Fruit fly (Drosophila melanogaster) whole organism, embryonic: ENCODE measurements around the gene Shaw.

Source experiments
- Asciz ChIP-seq: fragments of 200-800 bp; sonication (Bioruptor generic); optimal IDR thresholded peaks from 2 replicates; lab custom pipeline; 2017; ENCODE audit warnings: missing biosample characterization, mild to moderate bottlenecking, missing genetic modification characterization, missing genetic modification reagents
- BEAF-32 ChIP-seq: fragments of 200-800 bp; sonication (Bioruptor generic); optimal IDR thresholded peaks from 3 replicates; lab custom pipeline; 2017; ENCODE audit warnings: missing biosample characterization, missing genetic modification characterization, mild to moderate bottlenecking, moderate library complexity, missing genetic modification reagents
- CG1024 ChIP-seq: fragments of 200-800 bp; sonication (Bioruptor generic); IDR thresholded peaks from 2 replicates; pipeline ENCODE4 v1.3.6; 2022; ENCODE audit warnings: missing biosample characterization, missing genetic modification characterization
- CG10321 ChIP-seq: fragments of 200-800 bp; sonication (Bioruptor generic); IDR thresholded peaks from 2 replicates; pipeline ENCODE4 v1.3.6; 2022; ENCODE audit warnings: missing biosample characterization, missing genetic modification characterization
- CG11247 ChIP-seq: fragments of 200-800 bp; sonication (Bioruptor generic); IDR thresholded peaks from 2 replicates; pipeline ENCODE4 v1.3.6; 2022; ENCODE audit warnings: missing biosample characterization, missing genetic modification characterization
- CG11398 ChIP-seq: fragments of 200-800 bp; sonication (Bioruptor generic); optimal IDR thresholded peaks from 2 replicates; lab custom pipeline; 2016; ENCODE audit warnings: missing biosample characterization, missing genetic modification characterization
- CG11456 ChIP-seq: fragments of 200-800 bp; sonication (Bioruptor generic); IDR thresholded peaks from 3 replicates; pipeline ENCODE4 v1.3.6; 2022; ENCODE audit warnings: missing biosample characterization, missing genetic modification characterization
- CG12219 ChIP-seq: fragments of 200-800 bp; sonication (Bioruptor generic); optimal IDR thresholded peaks from 3 replicates; lab custom pipeline; 2018; ENCODE audit warnings: missing biosample characterization, mild to moderate bottlenecking, missing genetic modification characterization
- CG13123 ChIP-seq: fragments of 200-800 bp; sonication (Bioruptor generic); optimal IDR thresholded peaks from 2 replicates; lab custom pipeline; 2016; ENCODE audit warnings: missing biosample characterization, missing genetic modification characterization
- CG14710 ChIP-seq: fragments of 200-800 bp; sonication (Bioruptor generic); optimal IDR thresholded peaks from 3 replicates; lab custom pipeline; 2019; ENCODE audit warnings: missing biosample characterization, mild to moderate bottlenecking, missing genetic modification characterization, moderate library complexity
- CG17359 ChIP-seq: fragments of 200-800 bp; sonication (Bioruptor generic); optimal IDR thresholded peaks from 3 replicates; lab custom pipeline; 2018; ENCODE audit warnings: missing biosample characterization, mild to moderate bottlenecking, missing genetic modification characterization, moderate library complexity
- CG17829 ChIP-seq: fragments of 200-800 bp; optimal IDR thresholded peaks from 2 replicates; lab custom pipeline; 2019; ENCODE audit warnings: missing biosample characterization, mild to moderate bottlenecking, missing genetic modification characterization, moderate library complexity
- CG2116 ChIP-seq: fragments of 200-800 bp; sonication (Bioruptor generic); optimal IDR thresholded peaks from 3 replicates; lab custom pipeline; 2018; ENCODE audit warnings: missing biosample characterization, mild to moderate bottlenecking, missing genetic modification characterization
- CG2199 ChIP-seq: fragments of 200-800 bp; sonication (Bioruptor generic); IDR thresholded peaks from 3 replicates; pipeline ENCODE4 v1.3.6; 2022; ENCODE audit warnings: missing biosample characterization, missing genetic modification characterization
- CG2202 ChIP-seq: fragments of 200-800 bp; sonication (Bioruptor generic); optimal IDR thresholded peaks from 2 replicates; lab custom pipeline; 2018; ENCODE audit warnings: missing biosample characterization, mild to moderate bottlenecking, missing genetic modification characterization
- CG3407 ChIP-seq: fragments of 200-800 bp; sonication (Bioruptor generic); optimal IDR thresholded peaks from 2 replicates; lab custom pipeline; 2018; ENCODE audit warnings: missing biosample characterization, mild to moderate bottlenecking, missing genetic modification characterization
- CG5953 ChIP-seq: fragments of 200-800 bp; sonication (Bioruptor generic); IDR thresholded peaks from 2 replicates; pipeline ENCODE4 v1.3.6; 2022; ENCODE audit warnings: missing biosample characterization, missing genetic modification characterization
- CG6813 ChIP-seq: fragments of 200-800 bp; sonication (Bioruptor generic); optimal IDR thresholded peaks from 2 replicates; lab custom pipeline; 2017; ENCODE audit warnings: missing biosample characterization, missing genetic modification characterization, mild to moderate bottlenecking, moderate library complexity, missing genetic modification reagents
- CG8388 ChIP-seq: fragments of 200-800 bp; sonication (Bioruptor generic); optimal IDR thresholded peaks from 2 replicates; lab custom pipeline; 2019; ENCODE audit warnings: missing biosample characterization, mild to moderate bottlenecking, missing genetic modification characterization, moderate library complexity
- CG9437 ChIP-seq: fragments of 200-800 bp; sonication (Bioruptor generic); optimal IDR thresholded peaks from 2 replicates; lab custom pipeline; 2018; ENCODE audit warnings: missing biosample characterization, mild to moderate bottlenecking, missing genetic modification characterization
- Dek ChIP-seq: fragments of 200-800 bp; sonication (Bioruptor generic); optimal IDR thresholded peaks from 3 replicates; lab custom pipeline; 2019; ENCODE audit warnings: missing biosample characterization, mild to moderate bottlenecking, missing genetic modification characterization, moderate library complexity
- Fer3 ChIP-seq: fragments of 200-800 bp; sonication (Bioruptor generic); optimal IDR thresholded peaks from 2 replicates; lab custom pipeline; 2018; ENCODE audit warnings: missing biosample characterization, mild to moderate bottlenecking, missing genetic modification characterization, moderate library complexity
- Lim3 ChIP-seq: fragments of 200-800 bp; sonication (Bioruptor generic); IDR thresholded peaks from 2 replicates; pipeline ENCODE4 v1.3.6; 2022; ENCODE audit warnings: missing biosample characterization, missing genetic modification characterization
- PHDP ChIP-seq: fragments of 200-800 bp; sonication (Bioruptor generic); optimal IDR thresholded peaks from 3 replicates; lab custom pipeline; 2018; ENCODE audit warnings: missing biosample characterization, mild to moderate bottlenecking, missing genetic modification characterization, moderate library complexity
- Pdp1 ChIP-seq, 2 experiments: fragments of 200-800 bp; sonication (Bioruptor generic); optimal IDR thresholded peaks; 3 replicates each; lab custom pipeline; 2016; ENCODE audit warnings: missing biosample characterization in 2 of 2, missing genetic modification characterization in 2 of 2, mild to moderate bottlenecking in 1 of 2, moderate library complexity in 1 of 2
- Poxn ChIP-seq: fragments of 200-800 bp; sonication (Bioruptor generic); IDR thresholded peaks from 2 replicates; pipeline ENCODE4 v1.3.6; 2022; ENCODE audit warnings: missing biosample characterization, missing genetic modification characterization
- Ravus ChIP-seq: fragments of 200-800 bp; sonication (Bioruptor generic); IDR thresholded peaks from 2 replicates; pipeline ENCODE4 v1.3.6; 2022; ENCODE audit warnings: missing biosample characterization, missing genetic modification characterization
- Spps ChIP-seq: fragments of 200-800 bp; sonication (Bioruptor generic); optimal IDR thresholded peaks from 2 replicates; lab custom pipeline; 2018; ENCODE audit warnings: missing biosample characterization, mild to moderate bottlenecking, missing genetic modification characterization
- Tbp ChIP-seq: fragments of >200 bp; optimal IDR thresholded peaks from 2 replicates; lab custom pipeline; 2018; ENCODE audit warnings: missing biosample characterization, missing genetic modification characterization
- cas ChIP-seq: fragments of 200-800 bp; sonication (Bioruptor generic); IDR thresholded peaks from 2 replicates; pipeline ENCODE4 v1.3.6; 2022; ENCODE audit warnings: missing biosample characterization, missing genetic modification characterization
- ci ChIP-seq: fragments of 200-800 bp; sonication (Bioruptor generic); IDR thresholded peaks from 3 replicates; pipeline ENCODE4 v1.3.6; 2022; ENCODE audit warnings: missing biosample characterization, missing genetic modification characterization
- exex ChIP-seq: fragments of 200-800 bp; sonication (Bioruptor generic); optimal IDR thresholded peaks from 4 replicates; lab custom pipeline; 2018; ENCODE audit warnings: missing biosample characterization, mild to moderate bottlenecking, missing genetic modification characterization, moderate library complexity
- eyg ChIP-seq: fragments of 200-800 bp; sonication (Bioruptor generic); optimal IDR thresholded peaks from 3 replicates; lab custom pipeline; 2016; ENCODE audit warnings: missing biosample characterization, missing genetic modification characterization
- gce ChIP-seq: fragments of 200-800 bp; sonication (Bioruptor generic); IDR thresholded peaks from 3 replicates; pipeline ENCODE4 v1.3.6; 2022; ENCODE audit warnings: missing biosample characterization, missing genetic modification characterization
- gfzf ChIP-seq: fragments of 200-800 bp; sonication (Bioruptor generic); optimal IDR thresholded peaks from 2 replicates; lab custom pipeline; 2016; ENCODE audit warnings: missing biosample characterization, mild to moderate bottlenecking, missing genetic modification characterization, moderate library complexity
- grau ChIP-seq: fragments of 200-800 bp; optimal IDR thresholded peaks from 3 replicates; lab custom pipeline; 2019; ENCODE audit warnings: missing biosample characterization, mild to moderate bottlenecking, missing genetic modification characterization, moderate library complexity
- her ChIP-seq: fragments of 200-800 bp; sonication (Bioruptor generic); optimal IDR thresholded peaks from 2 replicates; lab custom pipeline; 2016; ENCODE audit warnings: missing biosample characterization, missing genetic modification characterization
- hth ChIP-seq: fragments of >200 bp; optimal IDR thresholded peaks from 2 replicates; lab custom pipeline; 2017; ENCODE audit warnings: inconsistent platforms
- jumu ChIP-seq: fragments of 200-800 bp; sonication (Bioruptor generic); optimal IDR thresholded peaks from 3 replicates; lab custom pipeline; 2016; ENCODE audit warnings: missing biosample characterization, missing genetic modification characterization
- klu ChIP-seq: fragments of 200-800 bp; sonication (Bioruptor generic); IDR thresholded peaks from 2 replicates; pipeline ENCODE4 v1.3.6; 2022; ENCODE audit warnings: missing biosample characterization, missing genetic modification characterization
- lab ChIP-seq: fragments of 200-800 bp; sonication (Bioruptor generic); optimal IDR thresholded peaks from 3 replicates; lab custom pipeline; 2017; ENCODE audit warnings: missing biosample characterization, missing genetic modification characterization, mild to moderate bottlenecking, moderate library complexity, missing genetic modification reagents
- nerfin-1 ChIP-seq: fragments of 200-800 bp; sonication (Bioruptor generic); optimal IDR thresholded peaks from 3 replicates; lab custom pipeline; 2019; ENCODE audit warnings: missing biosample characterization, mild to moderate bottlenecking, missing genetic modification characterization, moderate library complexity
- nom ChIP-seq: fragments of 200-800 bp; sonication (Bioruptor generic); optimal IDR thresholded peaks from 2 replicates; lab custom pipeline; 2017; ENCODE audit warnings: missing biosample characterization, missing genetic modification characterization, mild to moderate bottlenecking, moderate library complexity, missing genetic modification reagents
- pita ChIP-seq: fragments of 200-800 bp; sonication (Bioruptor generic); optimal IDR thresholded peaks from 2 replicates; lab custom pipeline; 2017; ENCODE audit warnings: missing biosample characterization, mild to moderate bottlenecking, missing genetic modification characterization
- row ChIP-seq: fragments of 200-800 bp; sonication (Bioruptor generic); IDR thresholded peaks from 3 replicates; pipeline ENCODE4 v1.3.6; 2022; ENCODE audit warnings: missing biosample characterization, missing genetic modification characterization
- run ChIP-seq: fragments of 200-800 bp; sonication (Bioruptor generic); optimal IDR thresholded peaks from 3 replicates; lab custom pipeline; 2018; ENCODE audit warnings: missing biosample characterization, mild to moderate bottlenecking, missing genetic modification characterization
- salm ChIP-seq: fragments of 200-800 bp; sonication (Bioruptor generic); optimal IDR thresholded peaks from 2 replicates; lab custom pipeline; 2018; ENCODE audit warnings: missing biosample characterization, mild to moderate bottlenecking, missing genetic modification characterization
- sima ChIP-seq: fragments of 200-800 bp; sonication (Bioruptor generic); optimal IDR thresholded peaks from 2 replicates; lab custom pipeline; 2016; ENCODE audit warnings: missing biosample characterization, missing genetic modification characterization
- so ChIP-seq: fragments of 200-800 bp; sonication (Bioruptor generic); IDR thresholded peaks from 3 replicates; pipeline ENCODE4 v1.3.6; 2022; ENCODE audit warnings: missing biosample characterization, missing genetic modification characterization
- tap ChIP-seq: fragments of 200-800 bp; optimal IDR thresholded peaks from 3 replicates; lab custom pipeline; 2019; ENCODE audit warnings: missing biosample characterization, mild to moderate bottlenecking, missing genetic modification characterization, moderate library complexity
- tgo ChIP-seq: fragments of 200-800 bp; sonication (Bioruptor generic); IDR thresholded peaks from 3 replicates; pipeline ENCODE4 v1.3.6; 2022; ENCODE audit warnings: missing biosample characterization, missing genetic modification characterization
- trh ChIP-seq: fragments of 200-800 bp; sonication (Bioruptor generic); optimal IDR thresholded peaks from 2 replicates; lab custom pipeline; 2016; ENCODE audit warnings: missing biosample characterization, missing genetic modification characterization
- wor ChIP-seq: fragments of 200-800 bp; sonication (Bioruptor generic); IDR thresholded peaks from 2 replicates; pipeline ENCODE4 v1.3.6; 2022; ENCODE audit warnings: missing biosample characterization, missing genetic modification characterization

Gene Shaw

dm6 chr2L:3740443-3740842, 22.5 kb downstream of the Shaw start (continued):
- TF ChIP-seq ci (GFP tag; lab: Robert Waterston, UW) (no peak), CG17829 (no peak), her (GFP tag; lab: Kevin White, UChicago) (no peak), Dek (tag; lab: Kevin White, UChicago) (no peak), exex (no peak), hth (no peak), CG8388 (no peak), Poxn (no peak), Lim3 (GFP tag; lab: Robert Waterston, UW) (no peak), CG10321 (GFP tag; lab: Robert Waterston, UW) (no peak), gce (GFP tag; lab: Robert Waterston, UW) (no peak), Fer3 (tag; lab: Kevin White, UChicago) (peak; percentile 12), CG6813 (GFP tag; lab: Kevin White, UChicago) (no peak), CG2202 (tag; lab: Kevin White, UChicago) (no peak), jumu (GFP tag; lab: Kevin White, UChicago) (no peak), pita (GFP tag; lab: Kevin White, UChicago) (no peak), trh (GFP tag; lab: Kevin White, UChicago) (no peak), CG9437 (no peak), lab (GFP tag; lab: Kevin White, UChicago) (peak; percentile 62), Ravus (GFP tag; lab: Robert Waterston, UW) (no peak), cas (no peak), Asciz (GFP tag; lab: Kevin White, UChicago) (peak; percentile 12), tgo (GFP tag; lab: Robert Waterston, UW) (no peak), nom (GFP tag; lab: Kevin White, UChicago) (no peak), CG5953 (GFP tag; lab: Robert Waterston, UW) (no peak), Spps (tag; lab: Kevin White, UChicago) (no peak), klu (GFP tag; lab: Robert Waterston, UW) (no peak), CG3407 (GFP tag; lab: Kevin White, UChicago) (no peak), Pdp1 (GFP tag; optimal IDR thresholded peaks at IDR 0.05; lab: Kevin White, UChicago) (no peak), sima (no peak), CG1024 (GFP tag; lab: Robert Waterston, UW) (no peak), gfzf (GFP tag; lab: Kevin White, UChicago) (no peak), row (GFP tag; lab: Robert Waterston, UW) (peak; percentile 52; the same call in 2 of the 3 replicates), CG14710 (tag; lab: Kevin White, UChicago) (no peak), nerfin-1 (tag; lab: Kevin White, UChicago) (no peak), CG17359 (tag; lab: Kevin White, UChicago) (no peak), CG13123 (GFP tag; lab: Kevin White, UChicago) (no peak), Tbp (no peak), CG11398 (GFP tag; lab: Kevin White, UChicago) (no peak), run (tag; lab: Kevin White, UChicago) (no peak), eyg (GFP tag; lab: Kevin White, UChicago) (no peak), CG2116 (GFP tag; lab: Kevin White, UChicago) (no peak), tap (tag; lab: Kevin White, UChicago) (no peak), salm (tag; lab: Kevin White, UChicago) (no peak), so (GFP tag; lab: Robert Waterston, UW) (no peak), CG2199 (GFP tag; lab: Robert Waterston, UW) (no peak), CG11247 (no peak), PHDP (tag; lab: Kevin White, UChicago) (peak; percentile 23), BEAF-32 (GFP tag; lab: Kevin White, UChicago) (no peak), grau (tag; lab: Kevin White, UChicago) (peak; percentile 46), wor (GFP tag; lab: Robert Waterston, UW) (no peak), CG12219 (GFP tag; lab: Kevin White, UChicago) (no peak), CG11456 (GFP tag; lab: Robert Waterston, UW) (no peak)
